Fruit fly (Drosophila melanogaster) whole organism, embryonic: ENCODE data around the gene Syx8.

ENCODE experiments used
- ATbp ChIP-seq: fragments of 200-800 bp; sonication (Bioruptor generic); optimal IDR thresholded peaks from 2 replicates; lab custom pipeline; 2017; ENCODE audit warnings: missing biosample characterization, mild to moderate bottlenecking, missing genetic modification characterization, missing genetic modification reagents
- Adf1 ChIP-seq: fragments of 200-800 bp; sonication (Bioruptor generic); IDR thresholded peaks from 2 replicates; pipeline ENCODE4 v1.3.6; 2022; ENCODE audit warnings: missing biosample characterization, missing genetic modification characterization
- CG10267 ChIP-seq: fragments of 200-800 bp; sonication (Bioruptor generic); optimal IDR thresholded peaks from 2 replicates; lab custom pipeline; 2018; ENCODE audit warnings: missing biosample characterization, mild to moderate bottlenecking, missing genetic modification characterization, moderate library complexity
- CG10366 ChIP-seq: fragments of 200-800 bp; sonication (Bioruptor generic); IDR thresholded peaks from 2 replicates; pipeline ENCODE4 v1.3.6; 2022; ENCODE audit warnings: missing biosample characterization, missing genetic modification characterization
- CG12391 ChIP-seq: fragments of 200-800 bp; sonication (Bioruptor generic); optimal IDR thresholded peaks from 3 replicates; lab custom pipeline; 2018; ENCODE audit warnings: missing biosample characterization, mild to moderate bottlenecking, missing genetic modification characterization, moderate library complexity
- CG13287 ChIP-seq: fragments of 200-800 bp; sonication (Bioruptor generic); IDR thresholded peaks from 2 replicates; pipeline ENCODE4 v1.3.6; 2022; ENCODE audit warnings: missing biosample characterization, missing genetic modification characterization; ENCODE audit not compliant: partially characterized antibody
- CG16815 ChIP-seq: fragments of 200-800 bp; sonication (Bioruptor generic); optimal IDR thresholded peaks from 3 replicates; lab custom pipeline; 2017; ENCODE audit warnings: missing biosample characterization, mild to moderate bottlenecking, missing genetic modification characterization
- CG18619 ChIP-seq: fragments of 200-800 bp; sonication (Bioruptor generic); optimal IDR thresholded peaks from 3 replicates; lab custom pipeline; 2017; ENCODE audit warnings: missing biosample characterization, mild to moderate bottlenecking, missing genetic modification characterization
- CG2129 ChIP-seq: fragments of 200-800 bp; sonication (Bioruptor generic); IDR thresholded peaks from 2 replicates; pipeline ENCODE4 v1.3.6; 2022; ENCODE audit warnings: missing biosample characterization, missing genetic modification characterization; ENCODE audit not compliant: partially characterized antibody
- CG2889 ChIP-seq: fragments of 200-800 bp; sonication (Bioruptor generic); IDR thresholded peaks from 3 replicates; pipeline ENCODE4 v1.3.6; 2022; ENCODE audit warnings: missing biosample characterization, missing genetic modification characterization
- CG30403 ChIP-seq: fragments of 200-800 bp; sonication (Bioruptor generic); optimal IDR thresholded peaks from 3 replicates; lab custom pipeline; 2016; ENCODE audit warnings: missing biosample characterization, missing genetic modification characterization
- CG6791 ChIP-seq: fragments of 200-800 bp; sonication (Bioruptor generic); IDR thresholded peaks from 3 replicates; pipeline ENCODE4 v1.3.6; 2022; ENCODE audit warnings: missing biosample characterization, missing genetic modification characterization; ENCODE audit not compliant: partially characterized antibody
- CG7372 ChIP-seq: fragments of 200-800 bp; sonication (Bioruptor generic); IDR thresholded peaks from 2 replicates; pipeline ENCODE4 v1.3.6; 2022; ENCODE audit warnings: missing biosample characterization, missing genetic modification characterization
- CG7839 ChIP-seq: fragments of 200-800 bp; sonication (Bioruptor generic); optimal IDR thresholded peaks from 3 replicates; lab custom pipeline; 2018; ENCODE audit warnings: missing biosample characterization, mild to moderate bottlenecking, missing genetic modification characterization, moderate library complexity
- Chrac-16 ChIP-seq: fragments of 200-800 bp; sonication (Bioruptor generic); optimal IDR thresholded peaks from 3 replicates; lab custom pipeline; 2016; ENCODE audit warnings: missing biosample characterization, missing genetic modification characterization
- Dll ChIP-seq: fragments of 200-800 bp; sonication (Bioruptor generic); IDR thresholded peaks from 4 replicates; pipeline ENCODE4 v1.3.6; 2022; ENCODE audit warnings: missing biosample characterization, missing genetic modification characterization; ENCODE audit not compliant: partially characterized antibody
- HLH4C ChIP-seq: fragments of 200-800 bp; sonication (Bioruptor generic); IDR thresholded peaks from 3 replicates; pipeline ENCODE4 v1.3.6; 2022; ENCODE audit warnings: missing biosample characterization, missing genetic modification characterization; ENCODE audit not compliant: partially characterized antibody
- HmgZ ChIP-seq: fragments of 200-800 bp; sonication (Bioruptor generic); optimal IDR thresholded peaks from 2 replicates; lab custom pipeline; 2018; ENCODE audit warnings: missing biosample characterization, mild to moderate bottlenecking, missing genetic modification characterization
- Hmr ChIP-seq: fragments of 200-800 bp; sonication (Bioruptor generic); optimal IDR thresholded peaks from 3 replicates; lab custom pipeline; 2017; ENCODE audit warnings: mild to moderate bottlenecking, missing biosample characterization, missing genetic modification reagents, missing genetic modification characterization
- Hr3 ChIP-seq: fragments of 200-800 bp; sonication (Bioruptor generic); optimal IDR thresholded peaks from 3 replicates; lab custom pipeline; 2016; ENCODE audit warnings: missing biosample characterization, missing genetic modification characterization
- Hr51 ChIP-seq, 2 experiments: fragments of 200-800 bp; sonication (Bioruptor generic); optimal IDR thresholded peaks; 2 replicates in 1 of 2; 3 replicates in 1 of 2; lab custom pipeline; 2016 to 2018; ENCODE audit warnings: missing biosample characterization in 2 of 2, missing genetic modification characterization in 2 of 2, mild to moderate bottlenecking in 1 of 2, moderate library complexity in 1 of 2
- Hsf ChIP-seq: fragments of 200-800 bp; sonication (Bioruptor generic); optimal IDR thresholded peaks from 3 replicates; lab custom pipeline; 2016; ENCODE audit warnings: missing biosample characterization, missing genetic modification characterization
- Rfx ChIP-seq: fragments of 200-800 bp; sonication (Bioruptor generic); IDR thresholded peaks from 2 replicates; pipeline ENCODE4 v1.3.6; 2022; ENCODE audit warnings: missing biosample characterization, missing genetic modification characterization
- Spps ChIP-seq: fragments of 200-800 bp; sonication (Bioruptor generic); optimal IDR thresholded peaks from 2 replicates; lab custom pipeline; 2018; ENCODE audit warnings: missing biosample characterization, mild to moderate bottlenecking, missing genetic modification characterization
- Stat92E ChIP-seq, 3 experiments: fragments of >200 bp in 2 of 3; fragments of 200-800 bp in 1 of 3; sonication (Bioruptor generic) in 1 of 3; optimal IDR thresholded peaks; 2 replicates each; lab custom pipeline; 2017 to 2019; ENCODE audit warnings: missing biosample characterization in 3 of 3, missing genetic modification characterization in 3 of 3, mild to moderate bottlenecking in 1 of 3, moderate library complexity in 1 of 3
- Taf1 ChIP-seq: fragments of 200-800 bp; sonication (Bioruptor generic); IDR thresholded peaks from 2 replicates; pipeline ENCODE4 v1.3.6; 2022; ENCODE audit warnings: missing biosample characterization, missing genetic modification characterization
- corto ChIP-seq: fragments of 200-800 bp; sonication (Bioruptor generic); optimal IDR thresholded peaks from 2 replicates; lab custom pipeline; 2016; ENCODE audit warnings: missing biosample characterization, mild to moderate bottlenecking, missing genetic modification characterization, moderate library complexity
- cwo ChIP-seq: fragments of 200-800 bp; sonication (Bioruptor generic); optimal IDR thresholded peaks from 3 replicates; lab custom pipeline; 2017; ENCODE audit warnings: missing biosample characterization, missing genetic modification characterization, mild to moderate bottlenecking, moderate library complexity, missing genetic modification reagents
- gfzf ChIP-seq: fragments of 200-800 bp; sonication (Bioruptor generic); optimal IDR thresholded peaks from 2 replicates; lab custom pipeline; 2016; ENCODE audit warnings: missing biosample characterization, mild to moderate bottlenecking, missing genetic modification characterization, moderate library complexity
- grau ChIP-seq: fragments of 200-800 bp; optimal IDR thresholded peaks from 3 replicates; lab custom pipeline; 2019; ENCODE audit warnings: missing biosample characterization, mild to moderate bottlenecking, missing genetic modification characterization, moderate library complexity
- gro ChIP-seq: fragments of 200-800 bp; sonication (Bioruptor generic); optimal IDR thresholded peaks from 2 replicates; lab custom pipeline; 2016; ENCODE audit warnings: missing biosample characterization, missing genetic modification characterization
- hb ChIP-seq: fragments of 200-800 bp; sonication (Bioruptor generic); IDR thresholded peaks from 3 replicates; pipeline ENCODE4 v1.3.6; 2022; ENCODE audit warnings: missing biosample characterization, missing genetic modification characterization; ENCODE audit not compliant: partially characterized antibody
- hbn ChIP-seq: fragments of 200-800 bp; sonication (Bioruptor generic); IDR thresholded peaks from 2 replicates; pipeline ENCODE4 v1.3.6; 2022; ENCODE audit warnings: missing biosample characterization, missing genetic modification characterization; ENCODE audit not compliant: partially characterized antibody
- kah ChIP-seq: fragments of 200-800 bp; sonication (Bioruptor generic); optimal IDR thresholded peaks from 2 replicates; lab custom pipeline; 2018; ENCODE audit warnings: missing biosample characterization, mild to moderate bottlenecking, missing genetic modification characterization
- lbe ChIP-seq: fragments of 200-800 bp; sonication (Bioruptor generic); optimal IDR thresholded peaks from 2 replicates; lab custom pipeline; 2016; ENCODE audit warnings: missing biosample characterization, mild to moderate bottlenecking, missing genetic modification characterization
- mld ChIP-seq: fragments of 200-800 bp; sonication (Bioruptor generic); IDR thresholded peaks from 3 replicates; pipeline ENCODE4 v1.3.6; 2022; ENCODE audit warnings: missing biosample characterization, missing genetic modification characterization; ENCODE audit not compliant: partially characterized antibody
- nerfin-1 ChIP-seq: fragments of 200-800 bp; sonication (Bioruptor generic); optimal IDR thresholded peaks from 3 replicates; lab custom pipeline; 2019; ENCODE audit warnings: missing biosample characterization, mild to moderate bottlenecking, missing genetic modification characterization, moderate library complexity
- nmo ChIP-seq: fragments of 200-800 bp; sonication (Bioruptor generic); optimal IDR thresholded peaks from 2 replicates; lab custom pipeline; 2018; ENCODE audit warnings: missing biosample characterization, mild to moderate bottlenecking, missing genetic modification characterization, moderate library complexity
- pb ChIP-seq: fragments of 200-800 bp; sonication (Bioruptor generic); optimal IDR thresholded peaks from 3 replicates; lab custom pipeline; 2016; ENCODE audit warnings: missing biosample characterization, missing genetic modification characterization
- phol ChIP-seq: fragments of 200-800 bp; sonication (Bioruptor generic); optimal IDR thresholded peaks from 3 replicates; lab custom pipeline; 2018; ENCODE audit warnings: missing biosample characterization, mild to moderate bottlenecking, missing genetic modification characterization, moderate library complexity
- pnt ChIP-seq: fragments of 200-800 bp; sonication (Bioruptor generic); optimal IDR thresholded peaks from 3 replicates; lab custom pipeline; 2016; ENCODE audit warnings: missing biosample characterization, missing genetic modification characterization
- sna ChIP-seq: fragments of 200-800 bp; sonication (Bioruptor generic); IDR thresholded peaks from 2 replicates; pipeline ENCODE4 v1.3.6; 2022; ENCODE audit warnings: missing biosample characterization, missing genetic modification characterization; ENCODE audit not compliant: partially characterized antibody
- stc ChIP-seq: fragments of 200-800 bp; sonication (Bioruptor generic); IDR thresholded peaks from 2 replicates; pipeline ENCODE4 v1.3.6; 2022; ENCODE audit warnings: missing biosample characterization, missing genetic modification characterization
- stwl ChIP-seq: fragments of 200-800 bp; sonication (Bioruptor generic); optimal IDR thresholded peaks from 3 replicates; lab custom pipeline; 2018; ENCODE audit warnings: missing biosample characterization, mild to moderate bottlenecking, missing genetic modification characterization, moderate library complexity
- unc-4 ChIP-seq: fragments of 200-800 bp; sonication (Bioruptor generic); IDR thresholded peaks from 2 replicates; pipeline ENCODE4 v1.3.6; 2022; ENCODE audit warnings: missing biosample characterization, missing genetic modification characterization; ENCODE audit not compliant: partially characterized antibody
- zen2 ChIP-seq: fragments of 200-800 bp; sonication (Bioruptor generic); IDR thresholded peaks from 3 replicates; pipeline ENCODE4 v1.3.6; 2022; ENCODE audit warnings: missing biosample characterization, missing genetic modification characterization; ENCODE audit not compliant: partially characterized antibody
- zfh2 ChIP-seq: fragments of 200-800 bp; sonication (Bioruptor generic); optimal IDR thresholded peaks from 2 replicates; lab custom pipeline; 2016; ENCODE audit warnings: missing biosample characterization, missing genetic modification characterization

The Syx8 gene

dm6 chr3L:16582678-16583315, 4.1 kb downstream of the Syx8 start, which contains the start of gene Rpn12 (continued):
- TF ChIP-seq Spps (tag; lab: Kevin White, UChicago) (no peak), Hsf (GFP tag; lab: Kevin White, UChicago) (peak; percentile 7), CG13287 (GFP tag; lab: Robert Waterston, UW) (peak; percentile 85), Adf1 (GFP tag; lab: Robert Waterston, UW) (no peak), gro (GFP tag; lab: Kevin White, UChicago) (peak; percentile 64), Hr51 (GFP tag; optimal IDR thresholded peaks at IDR 0.05; lab: Kevin White, UChicago) (peak in 1 of 2 experiments; percentile 35), ATbp (no peak), Hr3 (GFP tag; lab: Kevin White, UChicago) (peak; percentile 5), CG7372 (0 out of 2 replicates have a peak, but pooled peaks have one; percentile 20), hb (GFP tag; lab: Robert Waterston, UW) (peak; percentile 81), mld (GFP tag; lab: Robert Waterston, UW) (0 out of 3 replicates have a peak, but pooled peaks have one; percentile 49), zen2 (GFP tag; lab: Robert Waterston, UW) (peak; percentile 80), CG2889 (GFP tag; lab: Robert Waterston, UW) (no peak), stwl (tag; lab: Kevin White, UChicago) (peak; percentile 70), corto (GFP tag; lab: Kevin White, UChicago) (no peak), nerfin-1 (peak; percentile 29), CG10366 (GFP tag; lab: Robert Waterston, UW) (no peak), CG7839 (tag; lab: Kevin White, UChicago) (peak; percentile 17), hbn (GFP tag; lab: Robert Waterston, UW) (peak; percentile 82), lbe (GFP tag; lab: Kevin White, UChicago) (peak; percentile 27), Stat92E (GFP tag; optimal IDR thresholded peaks at IDR 0.05; lab: Kevin White, UChicago) (no peak), unc-4 (GFP tag; lab: Robert Waterston, UW) (peak; percentile 83), HmgZ (tag; lab: Kevin White, UChicago) (peak; percentile 16), Rfx (peak; percentile 61), CG12391 (peak; percentile 57), sna (peak; percentile 86), zfh2 (GFP tag; lab: Kevin White, UChicago) (peak; percentile 29), HLH4C (GFP tag; lab: Robert Waterston, UW) (peak; percentile 89), pnt (GFP tag; lab: Kevin White, UChicago) (no peak), CG18619 (GFP tag; lab: Kevin White, UChicago) (no peak), pb (GFP tag; lab: Kevin White, UChicago) (no peak), CG30403 (GFP tag; lab: Kevin White, UChicago) (peak; percentile 43), CG2129 (GFP tag; lab: Robert Waterston, UW) (peak; percentile 72; the same call in 1 of the 2 replicates), stc (GFP tag; lab: Robert Waterston, UW) (no peak), Dll (GFP tag; lab: Robert Waterston, UW) (peak; percentile 88), Taf1 (GFP tag; lab: Robert Waterston, UW) (0 out of 2 replicates have a peak, but pooled peaks have one; percentile 25), Chrac-16 (GFP tag; lab: Kevin White, UChicago) (peak; percentile 33), CG10267 (tag; lab: Kevin White, UChicago) (peak; percentile 50), CG6791 (GFP tag; lab: Robert Waterston, UW) (peak; percentile 85), kah (GFP tag; lab: Kevin White, UChicago) (no peak), phol (tag; lab: Kevin White, UChicago) (peak; percentile 44), nmo (GFP tag; lab: Kevin White, UChicago) (peak; percentile 52), gfzf (GFP tag; lab: Kevin White, UChicago) (peak; percentile 8), grau (tag; lab: Kevin White, UChicago) (peak; percentile 49), Hmr (GFP tag; lab: Kevin White, UChicago) (peak; percentile 8), cwo (GFP tag; lab: Kevin White, UChicago) (no peak), CG16815 (GFP tag; lab: Kevin White, UChicago) (no peak)
